Fruit fly (Drosophila melanogaster) whole organism, embryonic: ENCODE measurements around the gene htt.
"Not testable (repeated sequence)": the region's sequence is repeated elsewhere in the genome, so short reads cannot be mapped to it uniquely, and the experiment has no call there.

Experiments
- Adf1 ChIP-seq: fragments of 200-800 bp; sonication (Bioruptor generic); IDR thresholded peaks from 2 replicates; pipeline ENCODE4 v1.3.6; 2022; ENCODE audit warnings: missing biosample characterization, missing genetic modification characterization
- CG10979 ChIP-seq: fragments of 200-800 bp; sonication (Bioruptor generic); optimal IDR thresholded peaks from 2 replicates; lab custom pipeline; 2018; ENCODE audit warnings: missing biosample characterization, mild to moderate bottlenecking, missing genetic modification characterization, moderate library complexity
- CG12236 ChIP-seq: fragments of 200-800 bp; sonication (Bioruptor generic); optimal IDR thresholded peaks from 2 replicates; lab custom pipeline; 2016; ENCODE audit warnings: missing biosample characterization, missing genetic modification characterization
- CG12659 ChIP-seq: fragments of 200-800 bp; sonication (Bioruptor generic); optimal IDR thresholded peaks from 3 replicates; lab custom pipeline; 2017; ENCODE audit warnings: mild to moderate bottlenecking, missing biosample characterization, missing genetic modification reagents, missing genetic modification characterization
- CG13123 ChIP-seq: fragments of 200-800 bp; sonication (Bioruptor generic); optimal IDR thresholded peaks from 2 replicates; lab custom pipeline; 2016; ENCODE audit warnings: missing biosample characterization, missing genetic modification characterization
- CG13296 ChIP-seq: fragments of 200-800 bp; sonication (Bioruptor generic); optimal IDR thresholded peaks from 3 replicates; lab custom pipeline; 2018; ENCODE audit warnings: missing biosample characterization, mild to moderate bottlenecking, missing genetic modification characterization
- CG14441 ChIP-seq: fragments of 200-800 bp; sonication (Bioruptor generic); IDR thresholded peaks from 2 replicates; pipeline ENCODE4 v1.3.6; 2022; ENCODE audit warnings: missing biosample characterization, missing genetic modification characterization
- CG15601 ChIP-seq: fragments of 200-800 bp; sonication (Bioruptor generic); optimal IDR thresholded peaks from 3 replicates; lab custom pipeline; 2019; ENCODE audit warnings: missing biosample characterization, mild to moderate bottlenecking, missing genetic modification characterization, moderate library complexity
- CG17612 ChIP-seq: fragments of 200-800 bp; sonication (Bioruptor generic); IDR thresholded peaks from 2 replicates; pipeline ENCODE4 v1.3.6; 2022; ENCODE audit warnings: missing biosample characterization, missing genetic modification characterization
- CG17802 ChIP-seq: fragments of 200-800 bp; sonication (Bioruptor generic); optimal IDR thresholded peaks from 2 replicates; lab custom pipeline; 2018; ENCODE audit warnings: missing biosample characterization, mild to moderate bottlenecking, missing genetic modification characterization, moderate library complexity
- CG2202 ChIP-seq: fragments of 200-800 bp; sonication (Bioruptor generic); optimal IDR thresholded peaks from 2 replicates; lab custom pipeline; 2018; ENCODE audit warnings: missing biosample characterization, mild to moderate bottlenecking, missing genetic modification characterization
- CG33557 ChIP-seq: fragments of 200-800 bp; sonication (Bioruptor generic); optimal IDR thresholded peaks from 2 replicates; lab custom pipeline; 2019; ENCODE audit warnings: missing biosample characterization, mild to moderate bottlenecking, missing genetic modification characterization, moderate library complexity
- CG4282 ChIP-seq: fragments of 200-800 bp; sonication (Bioruptor generic); optimal IDR thresholded peaks from 2 replicates; lab custom pipeline; 2016; ENCODE audit warnings: missing biosample characterization, missing genetic modification characterization
- CG6272 ChIP-seq: fragments of 200-800 bp; sonication (Bioruptor generic); IDR thresholded peaks from 2 replicates; pipeline ENCODE4 v1.3.6; 2022; ENCODE audit warnings: missing biosample characterization, missing genetic modification characterization
- CG7928 ChIP-seq: fragments of 200-800 bp; sonication (Bioruptor generic); optimal IDR thresholded peaks from 2 replicates; lab custom pipeline; 2017; ENCODE audit warnings: missing biosample characterization, mild to moderate bottlenecking, missing genetic modification characterization
- CG9609 ChIP-seq: fragments of 200-800 bp; sonication (Bioruptor generic); optimal IDR thresholded peaks from 3 replicates; lab custom pipeline; 2016; ENCODE audit warnings: missing biosample characterization, missing genetic modification characterization
- Doc3 ChIP-seq: fragments of 200-800 bp; sonication (Bioruptor generic); IDR thresholded peaks from 3 replicates; pipeline ENCODE4 v1.3.6; 2022; ENCODE audit warnings: missing biosample characterization, missing genetic modification characterization; ENCODE audit not compliant: partially characterized antibody
- Ets65A ChIP-seq: fragments of 200-800 bp; sonication (Bioruptor generic); peaks from one replicate; lab custom pipeline; 2016; ENCODE audit warnings: missing biosample characterization, missing genetic modification characterization
- Ets97D ChIP-seq: fragments of 200-800 bp; sonication (Bioruptor generic); optimal IDR thresholded peaks from 3 replicates; lab custom pipeline; 2016; ENCODE audit warnings: missing biosample characterization, missing genetic modification characterization
- Hand ChIP-seq: fragments of 200-800 bp; sonication (Bioruptor generic); optimal IDR thresholded peaks from 2 replicates; lab custom pipeline; 2017; ENCODE audit warnings: mild to moderate bottlenecking, missing biosample characterization, missing genetic modification reagents, missing genetic modification characterization
- Lim3 ChIP-seq: fragments of 200-800 bp; sonication (Bioruptor generic); IDR thresholded peaks from 2 replicates; pipeline ENCODE4 v1.3.6; 2022; ENCODE audit warnings: missing biosample characterization, missing genetic modification characterization
- NC2β ChIP-seq: fragments of 200-800 bp; sonication (Bioruptor generic); optimal IDR thresholded peaks from 2 replicates; lab custom pipeline; 2016; ENCODE audit warnings: missing biosample characterization, missing genetic modification characterization
- ara ChIP-seq: fragments of 200-800 bp; sonication (Bioruptor generic); IDR thresholded peaks from 2 replicates; pipeline ENCODE4 v1.3.6; 2022; ENCODE audit warnings: missing biosample characterization, missing genetic modification characterization
- cas ChIP-seq: fragments of 200-800 bp; sonication (Bioruptor generic); IDR thresholded peaks from 2 replicates; pipeline ENCODE4 v1.3.6; 2022; ENCODE audit warnings: missing biosample characterization, missing genetic modification characterization
- chinmo ChIP-seq: fragments of 200-800 bp; sonication (Bioruptor generic); IDR thresholded peaks from 4 replicates; pipeline ENCODE4 v1.3.6; 2022; ENCODE audit warnings: missing biosample characterization, missing genetic modification characterization; ENCODE audit not compliant: partially characterized antibody
- crol ChIP-seq: fragments of 200-800 bp; sonication (Bioruptor generic); IDR thresholded peaks from 2 replicates; pipeline ENCODE4 v1.3.6; 2022; ENCODE audit warnings: missing biosample characterization, missing genetic modification characterization
- dmrt99B ChIP-seq: fragments of 200-800 bp; sonication (Bioruptor generic); optimal IDR thresholded peaks from 2 replicates; lab custom pipeline; 2018; ENCODE audit warnings: missing biosample characterization, mild to moderate bottlenecking, missing genetic modification characterization, moderate library complexity
- dpn ChIP-seq, 2 experiments: fragments of 200-800 bp; sonication (Bioruptor generic); optimal IDR thresholded peaks; 3 replicates each; lab custom pipeline; 2016; ENCODE audit warnings: missing biosample characterization in 2 of 2, missing genetic modification characterization in 2 of 2
- exex ChIP-seq: fragments of 200-800 bp; sonication (Bioruptor generic); optimal IDR thresholded peaks from 4 replicates; lab custom pipeline; 2018; ENCODE audit warnings: missing biosample characterization, mild to moderate bottlenecking, missing genetic modification characterization, moderate library complexity
- kah ChIP-seq: fragments of 200-800 bp; sonication (Bioruptor generic); optimal IDR thresholded peaks from 2 replicates; lab custom pipeline; 2018; ENCODE audit warnings: missing biosample characterization, mild to moderate bottlenecking, missing genetic modification characterization
- lab ChIP-seq: fragments of 200-800 bp; sonication (Bioruptor generic); optimal IDR thresholded peaks from 3 replicates; lab custom pipeline; 2017; ENCODE audit warnings: missing biosample characterization, missing genetic modification characterization, mild to moderate bottlenecking, moderate library complexity, missing genetic modification reagents
- nmo ChIP-seq: fragments of 200-800 bp; sonication (Bioruptor generic); optimal IDR thresholded peaks from 2 replicates; lab custom pipeline; 2018; ENCODE audit warnings: missing biosample characterization, mild to moderate bottlenecking, missing genetic modification characterization, moderate library complexity
- pita ChIP-seq: fragments of 200-800 bp; sonication (Bioruptor generic); optimal IDR thresholded peaks from 2 replicates; lab custom pipeline; 2017; ENCODE audit warnings: missing biosample characterization, mild to moderate bottlenecking, missing genetic modification characterization
- psq ChIP-seq: fragments of 200-800 bp; sonication (Bioruptor generic); optimal IDR thresholded peaks from 2 replicates; lab custom pipeline; 2017; ENCODE audit warnings: missing biosample characterization, missing genetic modification characterization
- stwl ChIP-seq: fragments of 200-800 bp; sonication (Bioruptor generic); optimal IDR thresholded peaks from 3 replicates; lab custom pipeline; 2018; ENCODE audit warnings: missing biosample characterization, mild to moderate bottlenecking, missing genetic modification characterization, moderate library complexity

htt gene

DNA sequence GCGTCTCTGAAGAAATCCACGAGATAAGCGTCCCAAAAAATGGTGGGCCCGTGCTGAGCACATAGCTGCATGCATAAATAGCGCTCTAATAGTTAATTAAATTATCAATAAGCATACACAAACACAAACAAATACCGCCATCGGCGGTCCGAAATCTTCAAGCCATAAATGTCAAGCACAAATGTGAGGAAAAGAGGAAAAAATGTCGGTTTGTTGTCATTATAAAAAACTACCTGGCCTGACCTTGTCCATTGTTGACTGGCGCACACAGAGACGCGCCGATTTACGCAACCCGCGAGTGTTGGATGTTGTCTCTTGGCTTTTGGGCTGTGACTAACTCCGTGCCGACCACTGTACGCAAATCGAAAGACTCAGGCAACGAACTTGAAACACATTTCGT lies 8.1 kb upstream of the htt start (continued):
- no peak for TF ChIP-seq CG14441 (GFP tag; lab: Robert Waterston, UW)
- TF ChIP-seq psq = no peak
- peak; percentile 3 for TF ChIP-seq dmrt99B
- no peak for TF ChIP-seq Doc3 (GFP tag; lab: Robert Waterston, UW)
- TF ChIP-seq NC2β (GFP tag; lab: Kevin White, UChicago) = no peak
- TF ChIP-seq CG13296 (GFP tag; lab: Kevin White, UChicago) = no peak
- no peak for TF ChIP-seq crol (GFP tag; lab: Robert Waterston, UW)
- no peak for TF ChIP-seq CG13123 (GFP tag; lab: Kevin White, UChicago)
- TF ChIP-seq pita (GFP tag; lab: Kevin White, UChicago) = no peak
- no peak for TF ChIP-seq CG33557 (GFP tag; lab: Kevin White, UChicago)
- TF ChIP-seq CG7928 (GFP tag; lab: Kevin White, UChicago) = no peak
- TF ChIP-seq ara (GFP tag; lab: Robert Waterston, UW) = 0 out of 2 replicates have a peak, but pooled peaks have one; percentile 34
- TF ChIP-seq CG2202 (tag; lab: Kevin White, UChicago) = no peak
- no peak for TF ChIP-seq CG4282 (GFP tag; lab: Kevin White, UChicago)
- no peak for TF ChIP-seq dpn (GFP tag; optimal IDR thresholded peaks at IDR 0.05; lab: Kevin White, UChicago)

- no peak for TF ChIP-seq Ets97D (GFP tag; lab: Kevin White, UChicago)
- peak; percentile 39; the same call in 1 of the 2 replicates for TF ChIP-seq Adf1 (GFP tag; lab: Robert Waterston, UW)
- peak; percentile 23 for TF ChIP-seq Ets65A (GFP tag; lab: Kevin White, UChicago)
Measured at dm6 chr3R:28744682-28745081, 48.6 kb downstream of the htt start, which contains the start of gene AstA-R2. Gene AstA-R2, minus strand, starts transcription at chr3R:28744782.

dm6 chr3R:28751611-28752129 lies 55.6 kb downstream of the htt start, which contains the start of gene CG10000:
Gene CG10000, minus strand, starts transcription at chr3R:28751661.
- peak; percentile 79 for TF ChIP-seq lab (GFP tag; lab: Kevin White, UChicago)
- 0 out of 4 replicates have a peak, but pooled peaks have one; percentile 48 for TF ChIP-seq chinmo (GFP tag; lab: Robert Waterston, UW)
- TF ChIP-seq nmo = no peak

DNA sequence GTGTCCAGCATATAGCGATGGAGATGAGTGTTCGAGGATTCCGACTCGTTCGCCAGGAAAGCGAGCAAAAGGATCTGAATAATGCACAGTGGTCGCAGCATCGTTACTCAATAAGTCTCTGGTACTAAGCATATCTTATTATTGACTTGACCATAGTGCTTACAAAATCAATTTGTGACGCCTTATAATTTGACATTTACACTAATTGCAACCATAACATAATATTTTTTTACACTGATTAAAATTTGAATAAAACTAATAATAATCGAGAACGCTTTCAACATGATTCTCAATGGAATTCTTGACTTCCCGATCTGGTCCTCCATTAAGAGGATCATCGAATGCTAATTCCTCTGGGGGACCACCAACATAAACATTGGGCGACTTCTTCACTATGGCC lies 60.8 kb downstream of the htt start, which contains the start of gene CG9997:
Gene CG9997 (minus strand): TSS at position 101 of the 400 bp plus-strand sequence.
- TF ChIP-seq Hand (GFP tag; lab: Kevin White, UChicago) (no peak), CG12236 (GFP tag; lab: Kevin White, UChicago) (no peak), exex (no peak), CG17802 (tag; lab: Kevin White, UChicago) (no peak), kah (GFP tag; lab: Kevin White, UChicago) (no peak), cas (GFP tag; lab: Robert Waterston, UW) (no peak), CG10979 (tag; lab: Kevin White, UChicago) (no peak), stwl (tag; lab: Kevin White, UChicago) (no peak), CG6272 (GFP tag; lab: Robert Waterston, UW) (no peak), CG9609 (no peak), Lim3 (GFP tag; lab: Robert Waterston, UW) (no peak)

dm6 chr3R:28758134-28758533 lies 62.1 kb downstream of the htt start, which contains the start of gene aqrs:
Gene aqrs, minus strand, starts transcription at chr3R:28758234.
- TF ChIP-seq CG12659 (GFP tag; lab: Kevin White, UChicago); CG15601; CG17612 (GFP tag; lab: Robert Waterston, UW): not testable (repeated sequence)
